Fruit fly (Drosophila melanogaster) Kc167 (cell line): ENCODE measurements around the gene CG6144.

Source experiments
- Myc ChIP-seq: fragments of >200 bp; optimal IDR thresholded peaks from 2 replicates; lab custom pipeline; 2017; ENCODE audit warnings: missing external identifiers
- h ChIP-seq: fragments of >200 bp; optimal IDR thresholded peaks from 3 replicates; lab custom pipeline; 2018; ENCODE audit warnings: missing external identifiers
- ttk ChIP-seq: sonication (Bioruptor generic); optimal IDR thresholded peaks from 2 replicates; lab custom pipeline; 2017; ENCODE audit warnings: missing external identifiers

DNA sequence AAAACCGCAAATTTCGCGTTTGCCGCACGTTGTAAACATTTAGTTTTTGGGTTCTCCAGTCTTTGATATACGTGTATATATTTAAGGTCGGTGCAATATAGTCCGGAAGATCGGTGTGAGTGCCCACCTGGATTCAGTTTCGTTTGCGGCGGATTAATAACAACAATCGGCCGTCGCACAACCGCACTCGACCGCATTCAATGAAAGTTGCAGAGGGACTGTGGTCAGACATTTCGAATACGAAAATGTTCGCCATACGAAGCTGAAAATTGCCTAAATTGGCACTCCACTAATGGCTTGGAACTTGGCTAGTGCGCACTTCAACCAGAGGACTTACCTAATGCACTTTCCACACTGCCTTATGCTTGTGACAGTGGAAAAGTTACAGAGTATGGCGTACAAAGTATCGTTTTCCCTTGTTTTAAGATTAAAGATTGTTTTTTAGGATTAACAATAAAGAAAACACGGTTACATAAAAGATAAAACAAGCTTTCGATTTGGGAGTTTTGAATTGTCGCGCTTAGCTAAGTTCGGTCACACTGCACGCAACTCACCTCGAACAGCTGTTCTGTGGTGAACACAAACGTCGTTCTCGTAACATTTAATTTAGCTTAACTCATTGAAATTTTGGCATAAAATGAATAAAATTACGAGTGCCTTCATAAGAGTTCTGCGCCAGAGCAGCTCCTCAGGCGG, 18.2 kb downstream of the CG6144 start, which contains the start of the genes Myo31DF and CG6094:
- TF ChIP-seq h (lab: Kevin White, UChicago): no peak
- TF ChIP-seq ttk: no peak
- TF ChIP-seq Myc (lab: Kevin White, UChicago): no peak
